Fruit fly (Drosophila melanogaster) whole organism, embryonic: ENCODE data around the gene MFS18.

Experiments
- Atf3 ChIP-seq: fragments of 200-800 bp; sonication (Bioruptor generic); optimal IDR thresholded peaks from 3 replicates; lab custom pipeline; 2016; ENCODE audit warnings: missing biosample characterization, missing genetic modification characterization
- B-H2 ChIP-seq: fragments of 200-800 bp; sonication (Bioruptor generic); optimal IDR thresholded peaks from 2 replicates; lab custom pipeline; 2018; ENCODE audit warnings: missing biosample characterization, mild to moderate bottlenecking, missing genetic modification characterization
- BEAF-32 ChIP-seq: fragments of 200-800 bp; sonication (Bioruptor generic); optimal IDR thresholded peaks from 3 replicates; lab custom pipeline; 2017; ENCODE audit warnings: missing biosample characterization, missing genetic modification characterization, mild to moderate bottlenecking, moderate library complexity, missing genetic modification reagents
- Blimp-1 ChIP-seq: fragments of 200-800 bp; sonication (Bioruptor generic); optimal IDR thresholded peaks from 3 replicates; lab custom pipeline; 2018; ENCODE audit warnings: missing biosample characterization, missing genetic modification characterization, mild to moderate bottlenecking, moderate library complexity, missing genetic modification reagents
- CG10147 ChIP-seq: fragments of 200-800 bp; sonication (Bioruptor generic); optimal IDR thresholded peaks from 2 replicates; lab custom pipeline; 2019; ENCODE audit warnings: missing biosample characterization, mild to moderate bottlenecking, missing genetic modification characterization, moderate library complexity
- CG10543 ChIP-seq: fragments of 200-800 bp; sonication (Bioruptor generic); optimal IDR thresholded peaks from 3 replicates; lab custom pipeline; 2017; ENCODE audit warnings: missing biosample characterization, mild to moderate bottlenecking, missing genetic modification characterization, moderate library complexity
- CG12104 ChIP-seq: fragments of 200-800 bp; sonication (Bioruptor generic); optimal IDR thresholded peaks from 3 replicates; lab custom pipeline; 2016; ENCODE audit warnings: missing biosample characterization, missing genetic modification characterization
- CG13296 ChIP-seq: fragments of 200-800 bp; sonication (Bioruptor generic); optimal IDR thresholded peaks from 3 replicates; lab custom pipeline; 2018; ENCODE audit warnings: missing biosample characterization, mild to moderate bottlenecking, missing genetic modification characterization
- CG13775 ChIP-seq: fragments of 200-800 bp; sonication (Bioruptor generic); optimal IDR thresholded peaks from 3 replicates; lab custom pipeline; 2017; ENCODE audit warnings: missing biosample characterization, mild to moderate bottlenecking, missing genetic modification characterization
- CG18011 ChIP-seq: fragments of 200-800 bp; sonication (Bioruptor generic); optimal IDR thresholded peaks from 2 replicates; lab custom pipeline; 2017; ENCODE audit warnings: missing biosample characterization, missing genetic modification characterization, mild to moderate bottlenecking, moderate library complexity, missing genotype
- CG18599 ChIP-seq: fragments of 200-800 bp; sonication (Bioruptor generic); optimal IDR thresholded peaks from 3 replicates; lab custom pipeline; 2017; ENCODE audit warnings: missing biosample characterization, missing genetic modification characterization, mild to moderate bottlenecking, moderate library complexity, missing genetic modification reagents
- CG31365 ChIP-seq: fragments of 200-800 bp; sonication (Bioruptor generic); optimal IDR thresholded peaks from 2 replicates; lab custom pipeline; 2018; ENCODE audit warnings: missing biosample characterization, mild to moderate bottlenecking, missing genetic modification characterization
- CG31441 ChIP-seq: fragments of 200-800 bp; sonication (Bioruptor generic); IDR thresholded peaks from 2 replicates; pipeline ENCODE4 v1.3.6; 2022; ENCODE audit warnings: missing biosample characterization, missing genetic modification characterization
- CG3838 ChIP-seq: fragments of 200-800 bp; sonication (Bioruptor generic); optimal IDR thresholded peaks from 3 replicates; lab custom pipeline; 2016; ENCODE audit warnings: missing biosample characterization, missing genetic modification characterization
- CG43689 ChIP-seq: fragments of 200-800 bp; sonication (Bioruptor generic); IDR thresholded peaks from 2 replicates; pipeline ENCODE4 v1.3.6; 2022; ENCODE audit warnings: missing biosample characterization, missing genetic modification characterization
- CG4424 ChIP-seq: fragments of 200-800 bp; sonication (Bioruptor generic); optimal IDR thresholded peaks from 3 replicates; lab custom pipeline; 2016; ENCODE audit warnings: missing biosample characterization, missing genetic modification characterization
- CG5953 ChIP-seq: fragments of 200-800 bp; sonication (Bioruptor generic); IDR thresholded peaks from 2 replicates; pipeline ENCODE4 v1.3.6; 2022; ENCODE audit warnings: missing biosample characterization, missing genetic modification characterization
- CG6175 ChIP-seq: fragments of 200-800 bp; sonication (Bioruptor generic); IDR thresholded peaks from 3 replicates; pipeline ENCODE4 v1.3.6; 2022; ENCODE audit warnings: missing biosample characterization, missing genetic modification characterization
- CG6272 ChIP-seq: fragments of 200-800 bp; sonication (Bioruptor generic); IDR thresholded peaks from 2 replicates; pipeline ENCODE4 v1.3.6; 2022; ENCODE audit warnings: missing biosample characterization, missing genetic modification characterization
- CG7987 ChIP-seq: fragments of 200-800 bp; sonication (Bioruptor generic); optimal IDR thresholded peaks from 2 replicates; lab custom pipeline; 2018; ENCODE audit warnings: missing biosample characterization, mild to moderate bottlenecking, missing genetic modification characterization, moderate library complexity
- CG8290 ChIP-seq, 3 experiments: fragments of 200-800 bp; sonication (Bioruptor generic); optimal IDR thresholded peaks; 2 replicates each; lab custom pipeline; 2016 to 2019; ENCODE audit warnings: missing biosample characterization in 3 of 3, missing genetic modification characterization in 3 of 3, mild to moderate bottlenecking in 2 of 3, moderate library complexity in 1 of 3
- CG8388 ChIP-seq: fragments of 200-800 bp; sonication (Bioruptor generic); optimal IDR thresholded peaks from 2 replicates; lab custom pipeline; 2019; ENCODE audit warnings: missing biosample characterization, mild to moderate bottlenecking, missing genetic modification characterization, moderate library complexity
- Ets97D ChIP-seq: fragments of 200-800 bp; sonication (Bioruptor generic); optimal IDR thresholded peaks from 3 replicates; lab custom pipeline; 2016; ENCODE audit warnings: missing biosample characterization, missing genetic modification characterization
- HLH3B ChIP-seq: fragments of 200-800 bp; sonication (Bioruptor generic); IDR thresholded peaks from 2 replicates; pipeline ENCODE4 v1.3.6; 2022; ENCODE audit warnings: missing biosample characterization, missing genetic modification characterization
- HLHmδ ChIP-seq: fragments of 200-800 bp; sonication (Bioruptor generic); optimal IDR thresholded peaks from 2 replicates; lab custom pipeline; 2018; ENCODE audit warnings: missing biosample characterization, mild to moderate bottlenecking, missing genetic modification characterization, moderate library complexity
- Hmx ChIP-seq: fragments of 200-800 bp; sonication (Bioruptor generic); optimal IDR thresholded peaks from 2 replicates; lab custom pipeline; 2016; ENCODE audit warnings: missing biosample characterization, missing genetic modification characterization
- Hr3 ChIP-seq: fragments of 200-800 bp; sonication (Bioruptor generic); optimal IDR thresholded peaks from 3 replicates; lab custom pipeline; 2016; ENCODE audit warnings: missing biosample characterization, missing genetic modification characterization
- Nf-YC ChIP-seq: fragments of 200-800 bp; optimal IDR thresholded peaks from 3 replicates; lab custom pipeline; 2019; ENCODE audit warnings: missing biosample characterization, mild to moderate bottlenecking, missing genetic modification characterization, moderate library complexity
- Opbp ChIP-seq: fragments of 200-800 bp; sonication (Bioruptor generic); IDR thresholded peaks from 3 replicates; pipeline ENCODE4 v1.3.6; 2022; ENCODE audit warnings: missing biosample characterization, missing genetic modification characterization; ENCODE audit not compliant: partially characterized antibody
- Trl ChIP-seq, 3 experiments: fragments of >200 bp in 2 of 3; fragments of 200-800 bp in 1 of 3; sonication (Bioruptor generic) in 1 of 3; optimal IDR thresholded peaks; 2 replicates in 1 of 3; 3 replicates in 2 of 3; lab custom pipeline; 2016 to 2017; ENCODE audit warnings: missing biosample characterization in 1 of 3, missing genetic modification characterization in 1 of 3
- amos ChIP-seq: fragments of 200-800 bp; sonication (Bioruptor generic); IDR thresholded peaks from 2 replicates; pipeline ENCODE4 v1.3.6; 2022; ENCODE audit warnings: missing biosample characterization, missing genetic modification characterization; ENCODE audit not compliant: partially characterized antibody
- ara ChIP-seq: fragments of 200-800 bp; sonication (Bioruptor generic); IDR thresholded peaks from 2 replicates; pipeline ENCODE4 v1.3.6; 2022; ENCODE audit warnings: missing biosample characterization, missing genetic modification characterization
- cg ChIP-seq: fragments of 200-800 bp; sonication (Bioruptor generic); optimal IDR thresholded peaks from 3 replicates; lab custom pipeline; 2019; ENCODE audit warnings: missing biosample characterization, mild to moderate bottlenecking, missing genetic modification characterization, moderate library complexity
- chm ChIP-seq: fragments of 200-800 bp; sonication (Bioruptor generic); IDR thresholded peaks from 2 replicates; pipeline ENCODE4 v1.3.6; 2022; ENCODE audit warnings: missing biosample characterization, missing genetic modification characterization
- chn ChIP-seq: fragments of 200-800 bp; sonication (Bioruptor generic); optimal IDR thresholded peaks from 2 replicates; lab custom pipeline; 2016; ENCODE audit warnings: missing biosample characterization, missing genetic modification characterization
- fd102C ChIP-seq: fragments of 200-800 bp; sonication (Bioruptor generic); optimal IDR thresholded peaks from 2 replicates; lab custom pipeline; 2018; ENCODE audit warnings: missing biosample characterization, mild to moderate bottlenecking, missing genetic modification characterization, moderate library complexity
- fd64A ChIP-seq: fragments of 200-800 bp; sonication (Bioruptor generic); optimal IDR thresholded peaks from 3 replicates; lab custom pipeline; 2018; ENCODE audit warnings: missing biosample characterization, mild to moderate bottlenecking, missing genetic modification characterization
- fu2 ChIP-seq: fragments of 200-800 bp; sonication (Bioruptor generic); optimal IDR thresholded peaks from 2 replicates; lab custom pipeline; 2016; ENCODE audit warnings: missing biosample characterization, missing genetic modification characterization
- gcm2 ChIP-seq: fragments of 200-800 bp; sonication (Bioruptor generic); optimal IDR thresholded peaks from 2 replicates; lab custom pipeline; 2016; ENCODE audit warnings: missing biosample characterization, missing genetic modification characterization
- grau ChIP-seq: fragments of 200-800 bp; optimal IDR thresholded peaks from 3 replicates; lab custom pipeline; 2019; ENCODE audit warnings: missing biosample characterization, mild to moderate bottlenecking, missing genetic modification characterization, moderate library complexity
- hth ChIP-seq: fragments of >200 bp; optimal IDR thresholded peaks from 2 replicates; lab custom pipeline; 2017; ENCODE audit warnings: inconsistent platforms
- inv ChIP-seq: fragments of 200-800 bp; sonication (Bioruptor generic); IDR thresholded peaks from 2 replicates; pipeline ENCODE4 v1.3.6; 2022; ENCODE audit warnings: missing biosample characterization, missing genetic modification characterization; ENCODE audit not compliant: partially characterized antibody
- onecut ChIP-seq: fragments of 200-800 bp; sonication (Bioruptor generic); IDR thresholded peaks from 2 replicates; pipeline ENCODE4 v1.3.6; 2022; ENCODE audit warnings: missing biosample characterization, missing genetic modification characterization
- peb ChIP-seq: fragments of 200-800 bp; sonication (Bioruptor generic); IDR thresholded peaks from 2 replicates; pipeline ENCODE4 v1.3.6; 2022; ENCODE audit warnings: missing biosample characterization, missing genetic modification characterization
- pho ChIP-seq: fragments of 200-800 bp; sonication (Bioruptor generic); optimal IDR thresholded peaks from 2 replicates; lab custom pipeline; 2016; ENCODE audit warnings: missing biosample characterization, missing genetic modification characterization
- sr ChIP-seq: fragments of 200-800 bp; sonication (Bioruptor generic); IDR thresholded peaks from 3 replicates; pipeline ENCODE4 v1.3.6; 2022; ENCODE audit warnings: missing biosample characterization, missing genetic modification characterization
- zen2 ChIP-seq: fragments of 200-800 bp; sonication (Bioruptor generic); IDR thresholded peaks from 3 replicates; pipeline ENCODE4 v1.3.6; 2022; ENCODE audit warnings: missing biosample characterization, missing genetic modification characterization; ENCODE audit not compliant: partially characterized antibody

MFS18 gene

dm6 chr2L:4458119-4459056 lies 10.0 kb upstream of the MFS18 start, which contains the start of gene RpL27A (continued):
- TF ChIP-seq CG5953 (GFP tag; lab: Robert Waterston, UW) (peak; percentile 73), peb (peak; percentile 59), B-H2 (peak; percentile 90), BEAF-32 (peak; percentile 76), CG13775 (GFP tag; lab: Kevin White, UChicago) (peak; percentile 82), CG3838 (GFP tag; lab: Kevin White, UChicago) (peak; percentile 50), CG8388 (GFP tag; lab: Kevin White, UChicago) (peak; percentile 55), fd64A (peak; percentile 80), Hmx (GFP tag; lab: Kevin White, UChicago) (peak; percentile 40), CG31441 (GFP tag; lab: Robert Waterston, UW) (peak; percentile 83), zen2 (GFP tag; lab: Robert Waterston, UW) (no peak), CG6272 (GFP tag; lab: Robert Waterston, UW) (peak; percentile 54), CG7987 (GFP tag; lab: Kevin White, UChicago) (peak; percentile 96), Ets97D (peak; percentile 99), fu2 (peak; percentile 63), chm (GFP tag; lab: Robert Waterston, UW) (peak; percentile 95), sr (GFP tag; lab: Robert Waterston, UW) (peak; percentile 84), CG13296 (GFP tag; lab: Kevin White, UChicago) (peak; percentile 86), chn (GFP tag; lab: Kevin White, UChicago) (peak; percentile 53), Trl (optimal IDR thresholded peaks at IDR 0.05; lab: Kevin White, UChicago) (no peak), Trl (GFP tag; optimal IDR thresholded peaks at IDR 0.05; lab: Kevin White, UChicago) (peak; percentile 86), Atf3 (GFP tag; lab: Kevin White, UChicago) (peak; percentile 51), CG10543 (peak; percentile 84), onecut (GFP tag; lab: Robert Waterston, UW) (peak; percentile 88), CG8290 (GFP tag; optimal IDR thresholded peaks at IDR 0.05; lab: Kevin White, UChicago) (peak; percentile 68), CG8290 (tag; optimal IDR thresholded peaks at IDR 0.05; lab: Kevin White, UChicago) (peak in 1 of 2 experiments; percentile 94), Nf-YC (peak; percentile 58), fd102C (GFP tag; lab: Kevin White, UChicago) (peak; percentile 58), Hr3 (GFP tag; lab: Kevin White, UChicago) (peak; percentile 53), pho (GFP tag; lab: Kevin White, UChicago) (peak; percentile 57), inv (GFP tag; lab: Robert Waterston, UW) (peak; percentile 47; the same call in 1 of the 2 replicates), CG18599 (GFP tag; lab: Kevin White, UChicago) (peak; percentile 83), CG10147 (GFP tag; lab: Kevin White, UChicago) (peak; percentile 53), CG18011 (GFP tag; lab: Kevin White, UChicago) (peak; percentile 67), amos (peak; percentile 72), gcm2 (GFP tag; lab: Kevin White, UChicago) (peak; percentile 43), HLHmδ (peak; percentile 98), cg (GFP tag; lab: Kevin White, UChicago) (no peak), CG12104 (GFP tag; lab: Kevin White, UChicago) (peak; percentile 71), CG4424 (GFP tag; lab: Kevin White, UChicago) (peak; percentile 69), grau (tag; lab: Kevin White, UChicago) (peak; percentile 73), HLH3B (GFP tag; lab: Robert Waterston, UW) (peak; percentile 70), CG6175 (GFP tag; lab: Robert Waterston, UW) (peak; percentile 67), Blimp-1 (GFP tag; lab: Kevin White, UChicago) (no peak), CG31365 (tag; lab: Kevin White, UChicago) (peak; percentile 79), ara (GFP tag; lab: Robert Waterston, UW) (peak; percentile 73), Opbp (GFP tag; lab: Robert Waterston, UW) (peak; percentile 100), hth (lab: Kevin White, UChicago) (no peak), CG43689 (GFP tag; lab: Robert Waterston, UW) (peak; percentile 71)
